Fruit fly (Drosophila melanogaster): Measurements from ENCODE around the gene Ssl1.

The Ssl1 gene

dm6 chr3L:22878723-22879343 lies at the start of gene Ssl1, which contains the start of gene Chro (continued):
- TF ChIP-seq acj6 (GFP tag; optimal IDR thresholded peaks at IDR 0.05) = peak; percentile 100
- peak; percentile 99 for TF ChIP-seq CG6808 (GFP tag; optimal IDR thresholded peaks at IDR 0.05)
- peak; percentile 100 for TF ChIP-seq Sox14 (GFP tag; optimal IDR thresholded peaks at IDR 0.05)
- peak; percentile 98 for TF ChIP-seq Blimp-1 (GFP tag; optimal IDR thresholded peaks at IDR 0.05)
- TF ChIP-seq Eip75B (GFP tag; optimal IDR thresholded peaks at IDR 0.05) = peak; percentile 100
- TF ChIP-seq Eip78C (GFP tag) = peak; percentile 100
- TF ChIP-seq dac (GFP tag; optimal IDR thresholded peaks at IDR 0.05) = peak; percentile 100
- peak; percentile 100 for TF ChIP-seq lz (GFP tag; optimal IDR thresholded peaks at IDR 0.05)
- TF ChIP-seq CG9139 (GFP tag; optimal IDR thresholded peaks at IDR 0.05) = peak; percentile 99

dm6 chr3L:22830132-22830697 lies 48.7 kb upstream of the Ssl1 start:
- TF ChIP-seq CG6276 (GFP tag; optimal IDR thresholded peaks at IDR 0.05) (no peak), CG6854 (GFP tag; optimal IDR thresholded peaks at IDR 0.05) (no peak), CG31627 (GFP tag; optimal IDR thresholded peaks at IDR 0.05) (no peak), OdsH (GFP tag; optimal IDR thresholded peaks at IDR 0.05) (no peak), CG7368 (GFP tag; optimal IDR thresholded peaks at IDR 0.05) (no peak), CG32006 (GFP tag; optimal IDR thresholded peaks at IDR 0.05) (no peak), Eip93F (GFP tag; optimal IDR thresholded peaks at IDR 0.05) (no peak), spab (GFP tag; optimal IDR thresholded peaks at IDR 0.05) (no peak), Eip75B (GFP tag; optimal IDR thresholded peaks at IDR 0.05) (no peak), Sox15 (GFP tag; optimal IDR thresholded peaks at IDR 0.05) (no peak), CG8119 (GFP tag; IDR thresholded peaks at IDR 0.05) (no peak), net (GFP tag; optimal IDR thresholded peaks at IDR 0.05) (no peak), salr (GFP tag; optimal IDR thresholded peaks at IDR 0.05) (no peak), pdm3 (GFP tag; optimal IDR thresholded peaks at IDR 0.05) (no peak), CG4318 (GFP tag; optimal IDR thresholded peaks at IDR 0.05) (no peak)

- TF ChIP-seq fkh (GFP tag; optimal IDR thresholded peaks at IDR 0.05) (peak; percentile 94), Hr38 (GFP tag; optimal IDR thresholded peaks at IDR 0.05) (no peak), Ets21C (GFP tag; optimal IDR thresholded peaks at IDR 0.05) (no peak), Eip78C (GFP tag) (peak; percentile 86), achi (GFP tag; optimal IDR thresholded peaks at IDR 0.05) (no peak), esn (GFP tag; optimal IDR thresholded peaks at IDR 0.05) (peak; percentile 27), topi (GFP tag; optimal IDR thresholded peaks at IDR 0.05) (peak; percentile 4), pdm3 (GFP tag; optimal IDR thresholded peaks at IDR 0.05) (no peak), CG11294 (GFP tag; IDR thresholded peaks at IDR 0.05) (peak; percentile 38; the same call in 1 of the 2 replicates), net (GFP tag; optimal IDR thresholded peaks at IDR 0.05) (peak; percentile 16), eg (GFP tag; IDR thresholded peaks at IDR 0.05) (peak; percentile 62; the same call in 2 of the 3 replicates), vri (GFP tag; optimal IDR thresholded peaks at IDR 0.05) (peak; percentile 78), CG8319 (GFP tag; optimal IDR thresholded peaks at IDR 0.05) (no peak), CG10631 (GFP tag; optimal IDR thresholded peaks at IDR 0.05) (no peak), Sox15 (GFP tag; optimal IDR thresholded peaks at IDR 0.05) (no peak), Sox102F (GFP tag; optimal IDR thresholded peaks at IDR 0.05) (peak; percentile 56), CG4318 (GFP tag; optimal IDR thresholded peaks at IDR 0.05) (no peak), Sox14 (GFP tag; optimal IDR thresholded peaks at IDR 0.05) (peak; percentile 35), dac (GFP tag; optimal IDR thresholded peaks at IDR 0.05) (peak; percentile 33), CG15336 (GFP tag; IDR thresholded peaks at IDR 0.05) (peak; percentile 58), Blimp-1 (GFP tag; optimal IDR thresholded peaks at IDR 0.05) (peak; percentile 41), CG11762 (GFP tag; optimal IDR thresholded peaks at IDR 0.05; ENCODE audit: insufficient read depth) (peak; percentile 38), ss (GFP tag; optimal IDR thresholded peaks at IDR 0.05) (peak; percentile 79 to 84), CG6792 (GFP tag; optimal IDR thresholded peaks at IDR 0.05) (peak; percentile 31), CG8119 (GFP tag; IDR thresholded peaks at IDR 0.05) (peak; percentile 60; the same call in 2 of the 3 replicates), Smox (GFP tag; optimal IDR thresholded peaks at IDR 0.05) (no peak), acj6 (GFP tag; optimal IDR thresholded peaks at IDR 0.05) (no peak), cyc (GFP tag; optimal IDR thresholded peaks at IDR 0.05) (no peak), Eip75B (GFP tag; optimal IDR thresholded peaks at IDR 0.05) (peak; percentile 5), CG1621 (tag; optimal IDR thresholded peaks at IDR 0.05) (peak; percentile 71), CG16779 (tag; optimal IDR thresholded peaks at IDR 0.05) (peak; percentile 68)
Measured at dm6 chr3L:22835144-22835964, 43.5 kb upstream of the Ssl1 start, which contains the start of gene jim. jim (minus strand) TSS chr3L:22835194.

All from whole organism, prepupa.